Comparison of ENCODE assay signal across 3 worm cellular contexts in genomic region chrII:12346289-12346989, ce11.
TF ChIP-seq lines count a peak whose summit lies in the region.

No protein-coding gene starts in this region.

TF ChIP-seq in whole organism, L1 larva, 84 proteins besides CTCF, POLR2A, EP300 and RAD21:
- TF ChIP-seq lin-14 (GFP tag; optimal IDR thresholded peaks at IDR 0.05; lab: Kevin White, UChicago) (peak; percentile 7), xbp-1 (tag; optimal IDR thresholded peaks at IDR 0.05; lab: Kevin White, UChicago) (no peak), unc-86 (tag; optimal IDR thresholded peaks at IDR 0.05; lab: Kevin White, UChicago) (no peak), ztf-11 (tag; optimal IDR thresholded peaks at IDR 0.05; lab: Kevin White, UChicago) (no peak), efl-1 (optimal IDR thresholded peaks at IDR 0.05; lab: Kevin White, UChicago) (no peak), efl-1 (GFP tag; optimal IDR thresholded peaks at IDR 0.05 in 1 of 2; lab: Kevin White, UChicago) (peak in 1 of 2 experiments; percentile 83), fkh-4 (tag; optimal IDR thresholded peaks at IDR 0.05; lab: Kevin White, UChicago; ENCODE audit: borderline replicate concordance) (peak; percentile 74), dsc-1 (tag; optimal IDR thresholded peaks at IDR 0.05; lab: Kevin White, UChicago) (peak; percentile 82), pqm-1 (tag; optimal IDR thresholded peaks at IDR 0.05; lab: Kevin White, UChicago) (no peak), fkh-8 (tag; optimal IDR thresholded peaks at IDR 0.05; lab: Kevin White, UChicago) (no peak), fos-1 (tag; optimal IDR thresholded peaks at IDR 0.05; lab: Kevin White, UChicago) (no peak), swsn-7 (tag; optimal IDR thresholded peaks at IDR 0.05; lab: Kevin White, UChicago) (no peak), lir-3 (tag; optimal IDR thresholded peaks at IDR 0.05; lab: Kevin White, UChicago; ENCODE audit: poor library complexity) (peak; percentile 19), F16B12.6 (tag; optimal IDR thresholded peaks at IDR 0.05; lab: Kevin White, UChicago) (no peak), ets-5 (GFP tag; IDR thresholded peaks at IDR 0.05; lab: Robert Waterston, UW) (0 out of 2 replicates have a peak, but pooled peaks have one; percentile 59)

TF ChIP-seq in whole organism, L3 larva, 47 proteins besides CTCF, POLR2A, EP300 and RAD21:
- peak; percentile 45 for TF ChIP-seq pha-4 (tag; optimal IDR thresholded peaks at IDR 0.05; lab: Kevin White, UChicago)
- TF ChIP-seq nhr-43 (tag; optimal IDR thresholded peaks at IDR 0.05; lab: Kevin White, UChicago; ENCODE audit: poor library complexity, severe bottlenecking): no peak

TF ChIP-seq in whole organism, L4 larva, 104 proteins besides CTCF, POLR2A, EP300 and RAD21:
- TF ChIP-seq lin-13 (GFP tag; optimal IDR thresholded peaks at IDR 0.05; lab: Kevin White, UChicago): peak; percentile 38
- TF ChIP-seq unc-62 (GFP tag; optimal IDR thresholded peaks at IDR 0.05 in 1 of 2; lab: Kevin White, UChicago): peak in 1 of 2 experiments; percentile 80
- TF ChIP-seq unc-62 (tag; optimal IDR thresholded peaks at IDR 0.05; lab: Kevin White, UChicago): no peak
- TF ChIP-seq ceh-44 (GFP tag; IDR thresholded peaks at IDR 0.05; lab: Robert Waterston, UW): peak; percentile 33; the same call in 1 of the 2 replicates
- no peak for TF ChIP-seq daf-8 (GFP tag; IDR thresholded peaks at IDR 0.05; lab: Robert Waterston, UW)
- peak; percentile 26 for TF ChIP-seq mes-2 (tag; optimal IDR thresholded peaks at IDR 0.05; lab: Kevin White, UChicago; ENCODE audit: poor library complexity, severe bottlenecking)
- 0 out of 2 replicates have a peak, but pooled peaks have one; percentile 12 for TF ChIP-seq php-3 (GFP tag; IDR thresholded peaks at IDR 0.05; lab: Robert Waterston, UW)

Comparison
In these comparisons a context has a peak if more than half of its experiments do, and no peak if none do; other contexts are left out.
1. Of the 29 proteins assayed by ChIP-seq in both whole organism, L4 larva and whole organism, L1 larva: peak only in whole organism, L4 larva: lin-13; only in whole organism, L1 larva: lir-3; in both: none; in neither: 26; mixed calls (peak in some experiments, not most) for 1.